Fruit fly (Drosophila melanogaster): ENCODE data around the gene oc.

Gene oc

DNA sequence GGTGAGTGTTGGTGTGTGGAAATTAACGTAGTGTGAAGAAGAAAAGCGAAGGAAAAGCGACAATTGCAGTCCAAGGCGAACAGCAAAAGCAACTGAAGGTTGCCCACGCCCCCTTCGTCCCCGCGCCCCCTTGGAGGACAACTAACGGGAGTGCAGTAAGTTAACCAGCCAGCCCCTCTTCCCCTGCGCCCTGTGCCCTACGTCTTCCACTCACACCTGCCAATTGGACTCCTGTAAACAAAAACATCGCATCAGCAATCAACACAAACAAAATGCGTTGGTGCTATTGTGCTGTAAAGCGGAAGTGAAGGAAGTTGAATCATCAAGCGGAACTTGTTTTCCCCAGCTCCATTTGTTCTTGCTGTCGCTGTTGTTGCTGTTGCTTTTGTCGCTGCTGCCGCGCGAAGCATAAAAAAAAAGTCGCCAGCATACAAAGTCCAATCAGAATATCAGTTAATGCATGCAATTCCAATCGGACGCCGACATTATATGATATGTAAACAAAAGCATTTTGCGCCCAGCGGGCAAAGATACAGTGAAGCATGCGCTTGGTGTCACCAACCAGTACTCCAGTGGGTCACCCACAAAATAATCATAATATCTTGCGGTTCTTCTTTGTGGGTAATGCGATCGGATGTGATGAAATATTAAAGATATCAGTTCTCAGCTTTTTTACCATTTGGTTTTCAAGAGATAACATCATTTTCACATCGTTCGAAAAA, 57.9 kb downstream of the oc start:
- TF ChIP-seq kah (GFP tag; optimal IDR thresholded peaks at IDR 0.05) (peak; percentile 2), peb (GFP tag; IDR thresholded peaks at IDR 0.05) (no peak), nom (GFP tag; optimal IDR thresholded peaks at IDR 0.05) (peak; percentile 97), Eip74EF (GFP tag; optimal IDR thresholded peaks at IDR 0.05) (peak in 1 of 2 experiments; percentile 65), CG17359 (tag; optimal IDR thresholded peaks at IDR 0.05) (peak; percentile 23), cg (GFP tag; optimal IDR thresholded peaks at IDR 0.05) (peak; percentile 55), chinmo (GFP tag; IDR thresholded peaks at IDR 0.05; ENCODE audit: partially characterized antibody) (0 out of 4 replicates have a peak, but pooled peaks have one; percentile 45), lilli (GFP tag; optimal IDR thresholded peaks at IDR 0.05) (peak; percentile 2), GATAe (GFP tag; conservative IDR thresholded peaks at IDR 0.05) (no peak), MTF-1 (GFP tag; optimal IDR thresholded peaks at IDR 0.05; ENCODE audit: borderline replicate concordance) (no peak), grau (tag; optimal IDR thresholded peaks at IDR 0.05) (peak; percentile 78), bsh (GFP tag; optimal IDR thresholded peaks at IDR 0.05) (peak in 1 of 2 experiments; percentile 50), sqz (GFP tag; optimal IDR thresholded peaks at IDR 0.05) (peak; percentile 23), pros (GFP tag; optimal IDR thresholded peaks at IDR 0.05) (peak; percentile 32), CG7556 (GFP tag; optimal IDR thresholded peaks at IDR 0.05) (no peak), insv (GFP tag; optimal IDR thresholded peaks at IDR 0.05) (peak; percentile 75 to 94), Elba2 (GFP tag; optimal IDR thresholded peaks at IDR 0.05) (peak; percentile 35), crol (GFP tag; IDR thresholded peaks at IDR 0.05) (peak; percentile 83), Pdp1 (GFP tag; optimal IDR thresholded peaks at IDR 0.05) (peak in 1 of 2 experiments; percentile 3), bab2 (GFP tag; optimal IDR thresholded peaks at IDR 0.05) (no peak), lbe (GFP tag; optimal IDR thresholded peaks at IDR 0.05) (peak; percentile 2)

DNA sequence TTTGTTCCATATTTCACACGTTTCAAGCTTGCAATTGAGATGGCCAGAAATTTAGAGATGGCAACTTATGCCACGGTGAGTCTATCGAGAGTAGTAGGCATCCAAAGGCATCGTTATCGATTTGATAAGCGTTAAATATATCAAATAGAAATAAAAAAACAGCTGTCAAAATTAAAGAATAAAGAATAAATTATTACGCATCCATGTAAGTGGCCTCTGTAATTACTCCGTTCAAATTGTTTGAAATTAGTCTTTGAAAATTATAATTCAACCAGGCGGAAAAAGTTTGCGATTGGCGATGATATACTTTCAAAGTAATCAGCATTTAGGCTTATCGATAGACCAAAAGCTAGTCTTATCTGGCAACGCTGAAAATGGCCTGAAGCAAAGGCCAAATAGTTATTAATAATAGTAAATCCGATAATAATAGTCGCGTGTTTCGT, 58.8 kb downstream of the oc start, which contains the start of the genes CG12659 and Crag:
Gene CG12659 (minus strand): TSS at position 45 of the 443 bp plus-strand sequence.
Gene Crag (plus strand): TSS at position 347 of the 443 bp plus-strand sequence.
- TF ChIP-seq hb (GFP tag; IDR thresholded peaks at IDR 0.05; ENCODE audit: partially characterized antibody) (peak; percentile 72; the same call in 2 of the 3 replicates), trem (tag; optimal IDR thresholded peaks at IDR 0.05) (peak; percentile 32), fd3F (GFP tag; optimal IDR thresholded peaks at IDR 0.05) (no peak), CG16813 (GFP tag; IDR thresholded peaks at IDR 0.05; ENCODE audit: partially characterized antibody) (peak; percentile 74), mld (GFP tag; IDR thresholded peaks at IDR 0.05; ENCODE audit: partially characterized antibody) (0 out of 3 replicates have a peak, but pooled peaks have one; percentile 10), Pdp1 (GFP tag; optimal IDR thresholded peaks at IDR 0.05) (peak in 1 of 2 experiments; percentile 21), lilli (GFP tag; optimal IDR thresholded peaks at IDR 0.05) (peak; percentile 36), exex (tag; optimal IDR thresholded peaks at IDR 0.05) (peak; percentile 14), Opbp (GFP tag; IDR thresholded peaks at IDR 0.05; ENCODE audit: partially characterized antibody) (peak; percentile 44; the same call in 1 of the 3 replicates), Ets97D (GFP tag; optimal IDR thresholded peaks at IDR 0.05) (peak; percentile 2), nmo (GFP tag; optimal IDR thresholded peaks at IDR 0.05) (peak; percentile 28), CG15073 (GFP tag; optimal IDR thresholded peaks at IDR 0.05) (no peak), unc-4 (GFP tag; IDR thresholded peaks at IDR 0.05; ENCODE audit: partially characterized antibody) (peak; percentile 65; the same call in 1 of the 2 replicates), HLH4C (GFP tag; IDR thresholded peaks at IDR 0.05; ENCODE audit: partially characterized antibody) (peak; percentile 84), nerfin-2 (GFP tag; IDR thresholded peaks at IDR 0.05; ENCODE audit: partially characterized antibody) (peak; percentile 70), pfk (GFP tag; optimal IDR thresholded peaks at IDR 0.05) (peak; percentile 87), amos (GFP tag; IDR thresholded peaks at IDR 0.05; ENCODE audit: partially characterized antibody) (peak; percentile 59), tna (GFP tag; IDR thresholded peaks at IDR 0.05; ENCODE audit: partially characterized antibody) (peak; percentile 52; the same call in 1 of the 2 replicates), Med (GFP tag) (peak; percentile 71), CG34224 (GFP tag; IDR thresholded peaks at IDR 0.05; ENCODE audit: partially characterized antibody) (peak; percentile 66; the same call in 2 of the 3 replicates), Dref (GFP tag; IDR thresholded peaks at IDR 0.05) (peak; percentile 63), CG2120 (GFP tag; optimal IDR thresholded peaks at IDR 0.05) (peak; percentile 40), BEAF-32 (GFP tag; optimal IDR thresholded peaks at IDR 0.05) (peak; percentile 74), CG11085 (GFP tag; IDR thresholded peaks at IDR 0.05) (no peak), tio (GFP tag; optimal IDR thresholded peaks at IDR 0.05) (no peak), Dll (GFP tag; IDR thresholded peaks at IDR 0.05; ENCODE audit: partially characterized antibody) (peak; percentile 79)
